Fruit fly (Drosophila melanogaster): ENCODE results near the gene Rpt2.

The Rpt2 gene

DNA sequence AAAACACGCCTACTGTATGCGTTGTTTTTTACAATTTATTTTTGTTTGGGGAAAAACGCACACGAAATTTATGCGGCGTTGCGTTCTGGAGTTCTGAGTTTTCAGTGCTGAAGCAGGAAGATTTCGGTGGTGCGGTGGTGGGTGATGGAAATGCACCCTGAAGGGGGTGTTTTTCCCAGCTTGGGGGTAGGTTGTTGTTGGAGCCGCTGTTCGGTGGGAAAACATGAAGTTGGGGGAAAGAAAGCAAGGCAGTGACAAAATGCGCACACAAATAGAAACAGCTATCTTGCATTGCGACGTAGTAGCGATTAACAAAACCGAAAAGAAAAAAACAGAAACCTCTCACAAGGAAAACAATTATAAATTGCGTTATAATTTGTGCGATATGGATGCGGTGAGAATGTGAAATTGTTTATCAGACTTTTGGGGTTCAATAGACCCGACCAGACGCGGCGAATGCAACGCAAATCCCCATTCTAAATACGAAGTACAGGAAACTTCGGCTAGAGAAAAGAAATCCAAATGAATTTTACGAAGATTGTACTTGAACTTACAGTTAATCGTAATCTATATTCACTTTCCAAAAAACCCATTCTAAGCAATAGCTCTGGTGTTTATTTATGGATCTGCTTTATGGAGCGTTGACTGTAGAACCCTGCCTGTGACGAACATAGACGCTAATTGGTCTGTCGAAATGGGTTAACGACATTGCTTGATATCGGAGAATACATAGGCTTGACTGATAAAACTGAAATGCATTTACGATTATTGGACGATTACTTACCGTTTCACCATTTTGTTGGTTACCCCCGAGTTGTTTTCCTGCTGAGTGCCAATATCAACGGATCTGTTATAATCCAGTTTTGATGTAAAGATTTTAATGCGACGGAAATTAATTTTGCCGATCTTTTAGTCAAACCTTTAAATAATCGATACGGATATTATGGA lies 42.8 kb downstream of the Rpt2 start (continued):
- TF ChIP-seq CG2875 (GFP tag; optimal IDR thresholded peaks at IDR 0.05) = no peak
- TF ChIP-seq cad (GFP tag; optimal IDR thresholded peaks at IDR 0.05) = no peak
- no peak for TF ChIP-seq Bgb (GFP tag; IDR thresholded peaks at IDR 0.05; ENCODE audit: partially characterized antibody)
- no peak for TF ChIP-seq usp (GFP tag; optimal IDR thresholded peaks at IDR 0.05)
- TF ChIP-seq CG17186 (GFP tag; optimal IDR thresholded peaks at IDR 0.05) = no peak
- TF ChIP-seq CG12219 (GFP tag; optimal IDR thresholded peaks at IDR 0.05) = no peak
- no peak for TF ChIP-seq ac (GFP tag; optimal IDR thresholded peaks at IDR 0.05)
- TF ChIP-seq wdn (GFP tag; IDR thresholded peaks at IDR 0.05) = no peak
- no peak for TF ChIP-seq CG10147 (GFP tag; optimal IDR thresholded peaks at IDR 0.05)
- no peak for TF ChIP-seq CG8944 (GFP tag; optimal IDR thresholded peaks at IDR 0.05)
- TF ChIP-seq CG10654 (GFP tag; optimal IDR thresholded peaks at IDR 0.05) = no peak
- TF ChIP-seq CG2889 (GFP tag; IDR thresholded peaks at IDR 0.05) = no peak
- TF ChIP-seq CG4360 (GFP tag; IDR thresholded peaks at IDR 0.05) = peak; percentile 73
- TF ChIP-seq CG12769 (tag; optimal IDR thresholded peaks at IDR 0.05) = no peak
- peak; percentile 85 for TF ChIP-seq lbe (GFP tag; optimal IDR thresholded peaks at IDR 0.05)
- no peak for TF ChIP-seq CG8765 (GFP tag; IDR thresholded peaks at IDR 0.05)
- peak; percentile 8 for TF ChIP-seq CG1602 (GFP tag; optimal IDR thresholded peaks at IDR 0.05)
- peak; percentile 25 for TF ChIP-seq ind (GFP tag; optimal IDR thresholded peaks at IDR 0.05)
- TF ChIP-seq inv (GFP tag; IDR thresholded peaks at IDR 0.05; ENCODE audit: partially characterized antibody) = no peak
- TF ChIP-seq CG7839 (tag; optimal IDR thresholded peaks at IDR 0.05) = peak; percentile 30
- TF ChIP-seq H15 (GFP tag; IDR thresholded peaks at IDR 0.05) = no peak
- no peak for TF ChIP-seq NC2α (GFP tag; optimal IDR thresholded peaks at IDR 0.05)
- peak; percentile 46; the same call in 1 of the 3 replicates for TF ChIP-seq dysf (GFP tag; IDR thresholded peaks at IDR 0.05)
- TF ChIP-seq CG4328 (GFP tag; optimal IDR thresholded peaks at IDR 0.05) = no peak
- TF ChIP-seq BEAF-32 (GFP tag; optimal IDR thresholded peaks at IDR 0.05) = no peak
- no peak for TF ChIP-seq CG12155 (GFP tag; optimal IDR thresholded peaks at IDR 0.05)
- no peak for TF ChIP-seq Hmr (GFP tag; optimal IDR thresholded peaks at IDR 0.05)
- TF ChIP-seq her (GFP tag; optimal IDR thresholded peaks at IDR 0.05) = no peak
- no peak for TF ChIP-seq zfh2 (GFP tag; optimal IDR thresholded peaks at IDR 0.05)
- no peak for TF ChIP-seq dm (GFP tag; optimal IDR thresholded peaks at IDR 0.05)
- TF ChIP-seq CG6272 (GFP tag; IDR thresholded peaks at IDR 0.05) = no peak
- no peak for TF ChIP-seq CG6791 (GFP tag; IDR thresholded peaks at IDR 0.05; ENCODE audit: partially characterized antibody)
- no peak for TF ChIP-seq CG8089 (GFP tag; optimal IDR thresholded peaks at IDR 0.05)
- TF ChIP-seq NC2β (GFP tag; optimal IDR thresholded peaks at IDR 0.05) = no peak
- TF ChIP-seq D19B (GFP tag; optimal IDR thresholded peaks at IDR 0.05) = no peak
- TF ChIP-seq CG32772 (GFP tag; IDR thresholded peaks at IDR 0.05) = no peak
- TF ChIP-seq Xbp1 (GFP tag; optimal IDR thresholded peaks at IDR 0.05) = peak; percentile 33
- TF ChIP-seq ttk (GFP tag; IDR thresholded peaks at IDR 0.05) = no peak
- TF ChIP-seq cato (GFP tag; optimal IDR thresholded peaks at IDR 0.05; ENCODE audit: borderline replicate concordance) = no peak
- no peak for TF ChIP-seq CG33557 (GFP tag; optimal IDR thresholded peaks at IDR 0.05)
- no peak for TF ChIP-seq CG1832 (GFP tag; optimal IDR thresholded peaks at IDR 0.05)
- TF ChIP-seq CG11504 (tag; optimal IDR thresholded peaks at IDR 0.05) = peak; percentile 42
- no peak for TF ChIP-seq CG18476 (GFP tag; optimal IDR thresholded peaks at IDR 0.05)
- peak; percentile 37 for TF ChIP-seq CG30403 (GFP tag; optimal IDR thresholded peaks at IDR 0.05)
- TF ChIP-seq CG6654 (GFP tag; optimal IDR thresholded peaks at IDR 0.05) = no peak
- no peak for TF ChIP-seq Adf1 (GFP tag; IDR thresholded peaks at IDR 0.05)
- TF ChIP-seq crc (GFP tag; optimal IDR thresholded peaks at IDR 0.05) = no peak
- TF ChIP-seq CHES-1-like (GFP tag; optimal IDR thresholded peaks at IDR 0.05) = no peak
- no peak for TF ChIP-seq Optix (GFP tag; IDR thresholded peaks at IDR 0.05)
- TF ChIP-seq CG11247 (GFP tag; IDR thresholded peaks at IDR 0.05) = no peak

Data from whole organism, embryonic.